Fruit fly (Drosophila melanogaster): ENCODE measurements around the gene pyx.

- TF ChIP-seq Sox102F (GFP tag; optimal IDR thresholded peaks at IDR 0.05) (no peak), Hr39 (GFP tag; optimal IDR thresholded peaks at IDR 0.05) (no peak), lz (GFP tag; optimal IDR thresholded peaks at IDR 0.05) (no peak), dsx (GFP tag; optimal IDR thresholded peaks at IDR 0.05; ENCODE audit: poor library complexity, severe bottlenecking) (no peak), CG11902 (GFP tag; optimal IDR thresholded peaks at IDR 0.05) (no peak), esn (GFP tag; optimal IDR thresholded peaks at IDR 0.05) (no peak), CG8119 (GFP tag; IDR thresholded peaks at IDR 0.05) (no peak), fkh (GFP tag; optimal IDR thresholded peaks at IDR 0.05) (no peak), dac (GFP tag; optimal IDR thresholded peaks at IDR 0.05) (no peak), Ets21C (GFP tag; optimal IDR thresholded peaks at IDR 0.05) (no peak)
Measured at dm6 chr3L:217480-218118, 5.3 kb downstream of the pyx start, which contains the start of gene CG13877.
